Worm (Caenorhabditis elegans): ENCODE data around the gene ech-8.

ech-8 gene

DNA sequence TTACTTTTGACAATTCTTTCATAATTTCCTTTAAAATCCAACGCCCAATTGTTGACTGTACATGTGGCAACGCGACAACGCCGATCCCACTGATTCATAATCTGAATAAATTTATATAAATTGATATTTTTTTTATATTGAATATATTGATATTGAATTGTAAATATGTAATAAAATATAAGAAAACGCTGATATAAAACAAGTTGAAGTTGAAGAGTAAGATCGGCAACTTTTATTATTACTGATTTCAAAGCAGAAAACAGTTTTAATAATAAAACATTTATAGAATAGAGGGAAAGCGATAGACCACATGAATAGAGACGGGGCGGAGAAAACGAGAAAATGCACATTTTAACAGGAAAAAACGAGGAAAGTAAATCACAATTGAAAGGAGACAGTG, 19.8 kb downstream of the ech-8 start, which contains the start of gene qns-1:
Gene qns-1 (minus strand): TSS at position 101 of the 400 bp plus-strand sequence.
- no peak for TF ChIP-seq ceh-39 (tag; optimal IDR thresholded peaks at IDR 0.05)
- no peak for TF ChIP-seq cnd-1 (tag; optimal IDR thresholded peaks at IDR 0.05)
- no peak for TF ChIP-seq unc-39 (tag; optimal IDR thresholded peaks at IDR 0.05)
- TF ChIP-seq lin-32 (GFP tag; optimal IDR thresholded peaks at IDR 0.05) = no peak
- no peak for TF ChIP-seq unc-62 (GFP tag; optimal IDR thresholded peaks at IDR 0.05)
- no peak for TF ChIP-seq nhr-76 (tag; optimal IDR thresholded peaks at IDR 0.05)
- TF ChIP-seq flh-1 (GFP tag; optimal IDR thresholded peaks at IDR 0.05) = no peak
- no peak for TF ChIP-seq mab-5 (tag; optimal IDR thresholded peaks at IDR 0.05)
- no peak for TF ChIP-seq M03D4.4 (tag; optimal IDR thresholded peaks at IDR 0.05)
- no peak for TF ChIP-seq ceh-83 (GFP tag; optimal IDR thresholded peaks at IDR 0.05)
- no peak for TF ChIP-seq nhr-237 (tag; optimal IDR thresholded peaks at IDR 0.05)
- no peak for TF ChIP-seq ztf-11 (tag; optimal IDR thresholded peaks at IDR 0.05)
- TF ChIP-seq bed-3 (GFP tag; optimal IDR thresholded peaks at IDR 0.05) = no peak
- TF ChIP-seq mls-2 (tag; optimal IDR thresholded peaks at IDR 0.05) = no peak

ce11 chrIV:10216704-10217296, 22.2 kb downstream of the ech-8 start:
- TF ChIP-seq unc-120 (tag; optimal IDR thresholded peaks at IDR 0.05; ENCODE audit: poor library complexity, severe bottlenecking) (no peak), ztf-11 (tag; optimal IDR thresholded peaks at IDR 0.05) (no peak), ces-1 (GFP tag; optimal IDR thresholded peaks at IDR 0.05) (no peak), flh-1 (GFP tag; optimal IDR thresholded peaks at IDR 0.05) (no peak), elt-1 (tag; optimal IDR thresholded peaks at IDR 0.05; ENCODE audit: borderline replicate concordance, insufficient read depth) (no peak), sptf-1 (tag; optimal IDR thresholded peaks at IDR 0.05) (no peak), mls-2 (tag; optimal IDR thresholded peaks at IDR 0.05) (no peak), lsy-2 (tag; optimal IDR thresholded peaks at IDR 0.05) (no peak), mab-5 (tag; optimal IDR thresholded peaks at IDR 0.05) (no peak), zip-8 (tag; optimal IDR thresholded peaks at IDR 0.05) (no peak), M03D4.4 (tag; optimal IDR thresholded peaks at IDR 0.05) (no peak), nhr-28 (tag; optimal IDR thresholded peaks at IDR 0.05) (no peak), unc-39 (tag; optimal IDR thresholded peaks at IDR 0.05) (no peak), ceh-83 (GFP tag; optimal IDR thresholded peaks at IDR 0.05) (no peak)

ce11 chrIV:10216078-10216477, 22.9 kb downstream of the ech-8 start, which contains the start of gene col-124:
Gene col-124 (plus strand): TSS chrIV:10216451.
- TF ChIP-seq sem-2 (GFP tag; optimal IDR thresholded peaks at IDR 0.05) (no peak), nhr-76 (tag; optimal IDR thresholded peaks at IDR 0.05) (no peak), M03D4.4 (tag; optimal IDR thresholded peaks at IDR 0.05) (no peak), ztf-11 (tag; optimal IDR thresholded peaks at IDR 0.05) (no peak), unc-120 (tag; optimal IDR thresholded peaks at IDR 0.05; ENCODE audit: poor library complexity, severe bottlenecking) (no peak), ham-2 (GFP tag; optimal IDR thresholded peaks at IDR 0.05) (no peak), elt-3 (tag; optimal IDR thresholded peaks at IDR 0.05) (no peak), mep-1 (tag; optimal IDR thresholded peaks at IDR 0.05) (no peak), mls-2 (tag; optimal IDR thresholded peaks at IDR 0.05) (no peak), zip-8 (tag; optimal IDR thresholded peaks at IDR 0.05) (no peak)

ce11 chrIV:10215393-10215792, 23.6 kb downstream of the ech-8 start:
- TF ChIP-seq hlh-1 (tag; optimal IDR thresholded peaks at IDR 0.05) (no peak), zip-8 (tag; optimal IDR thresholded peaks at IDR 0.05) (no peak), elt-3 (tag; optimal IDR thresholded peaks at IDR 0.05) (no peak), ces-1 (GFP tag; optimal IDR thresholded peaks at IDR 0.05) (no peak), nhr-28 (tag; optimal IDR thresholded peaks at IDR 0.05) (no peak), tbx-8 (GFP tag; optimal IDR thresholded peaks at IDR 0.05) (no peak), nhr-76 (tag; optimal IDR thresholded peaks at IDR 0.05) (no peak), lin-13 (tag; optimal IDR thresholded peaks at IDR 0.05) (no peak), ceh-83 (GFP tag; optimal IDR thresholded peaks at IDR 0.05) (no peak), cnd-1 (tag; optimal IDR thresholded peaks at IDR 0.05) (no peak), nhr-12 (tag; optimal IDR thresholded peaks at IDR 0.05) (no peak), ceh-39 (tag; optimal IDR thresholded peaks at IDR 0.05) (no peak), M03D4.4 (tag; optimal IDR thresholded peaks at IDR 0.05) (no peak), bed-3 (GFP tag; optimal IDR thresholded peaks at IDR 0.05) (no peak), snpc-4 (tag; optimal IDR thresholded peaks at IDR 0.05) (no peak), lsy-2 (tag; optimal IDR thresholded peaks at IDR 0.05) (no peak)

DNA sequence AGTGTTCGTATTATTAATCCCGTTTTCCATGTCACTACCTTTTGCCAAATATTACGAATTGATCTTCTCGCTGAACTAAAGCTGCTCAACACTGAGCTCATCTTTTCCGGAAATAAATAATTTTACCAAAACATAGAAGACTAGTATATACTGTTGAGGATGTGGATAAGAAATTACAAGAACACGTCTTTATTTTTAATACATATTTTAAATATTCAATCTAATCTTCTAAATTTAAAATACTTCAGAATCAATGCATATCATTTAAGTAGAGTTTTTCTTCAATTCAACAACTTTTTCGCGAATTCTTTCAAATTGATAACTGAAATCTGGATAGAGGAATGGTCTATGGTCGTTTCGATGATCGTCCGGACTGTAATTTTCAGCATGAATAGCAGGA, 24.2 kb downstream of the ech-8 start, which contains the start of gene abt-1:
Gene abt-1 (minus strand): TSS at position 101 of the 400 bp plus-strand sequence.
- TF ChIP-seq lsy-2 (tag; optimal IDR thresholded peaks at IDR 0.05) (no peak), pha-4 (tag; optimal IDR thresholded peaks at IDR 0.05) (no peak)

All from whole organism, mixed stage, embryonic.